Worm (Caenorhabditis elegans) whole organism, L4 larva: Measurements from ENCODE around the gene rgs-4.
A peak's percentile ranks its signal among the peaks of the same experiment; 100 is the strongest.

Source experiments
- F26F4.8 ChIP-seq: fragments of 200-800 bp; sonication (Bioruptor generic); conservative IDR thresholded peaks from 2 replicates; pipeline ENCODE4 v1.3.6; 2022; ENCODE audit warnings: missing genetic modification characterization, missing compliant biosample characterization
- F49E8.2 ChIP-seq: sonication (generic microtip); optimal IDR thresholded peaks from 2 replicates; lab custom pipeline; 2016; ENCODE audit warnings: missing compliant biosample characterization, mild to moderate bottlenecking, missing genetic modification characterization, borderline replicate concordance
- Y5F2A.4 ChIP-seq: fragments of 200-800 bp; sonication (Bioruptor generic); optimal IDR thresholded peaks from 2 replicates; lab custom pipeline; 2018; ENCODE audit warnings: mild to moderate bottlenecking, missing genetic modification characterization, missing compliant biosample characterization
- Y75B8A.6 ChIP-seq: fragments of 200-800 bp; sonication (Bioruptor generic); IDR thresholded peaks from 2 replicates; pipeline ENCODE4 v1.3.6; 2022; ENCODE audit warnings: missing genetic modification reagents, missing genetic modification characterization, missing compliant biosample characterization
- ZK337.2 ChIP-seq: fragments of 200-800 bp; sonication (Bioruptor generic); IDR thresholded peaks from 2 replicates; pipeline ENCODE4 v1.3.6; 2022; ENCODE audit warnings: missing genetic modification reagents, missing genetic modification characterization, missing compliant biosample characterization
- aha-1 ChIP-seq: fragments of 150-350 bp; peaks from one replicate; lab custom pipeline; 2014; ENCODE audit warnings: missing biosample characterization, missing genetic modification characterization
- attf-4 ChIP-seq: sonication (generic microtip); optimal IDR thresholded peaks from 3 replicates; lab custom pipeline; 2017; ENCODE audit warnings: missing biosample characterization, missing genetic modification characterization
- ceh-44 ChIP-seq: fragments of 200-800 bp; sonication (Bioruptor generic); IDR thresholded peaks from 2 replicates; pipeline ENCODE4 v1.3.6; 2022; ENCODE audit warnings: missing genetic modification reagents, missing genetic modification characterization, missing compliant biosample characterization
- ceh-82 ChIP-seq: sonication (generic microtip); optimal IDR thresholded peaks from 2 replicates; lab custom pipeline; 2017; ENCODE audit warnings: missing biosample characterization, missing genetic modification characterization
- dmd-6 ChIP-seq: fragments of 200-800 bp; sonication (Bioruptor generic); IDR thresholded peaks from 2 replicates; pipeline ENCODE4 v1.3.6; 2022; ENCODE audit warnings: missing genetic modification reagents, missing genetic modification characterization, missing compliant biosample characterization
- dmd-8 ChIP-seq: fragments of 200-800 bp; sonication (Bioruptor generic); IDR thresholded peaks from 2 replicates; pipeline ENCODE4 v1.3.6; 2022; ENCODE audit warnings: missing genetic modification characterization, missing compliant biosample characterization
- dpl-1 ChIP-seq: fragments of 150-350 bp; optimal IDR thresholded peaks from 2 replicates; lab custom pipeline; 2014; ENCODE audit warnings: missing biosample characterization, missing genetic modification reagents, missing genetic modification characterization
- egl-27 ChIP-seq: sonication (generic microtip); optimal IDR thresholded peaks from 3 replicates; lab custom pipeline; 2017; ENCODE audit warnings: missing biosample characterization, missing genetic modification reagents, missing genetic modification characterization
- fos-1 ChIP-seq: fragments of 150-350 bp; optimal IDR thresholded peaks from 2 replicates; lab custom pipeline; 2014; ENCODE audit warnings: missing biosample characterization, missing genetic modification characterization
- hif-1 ChIP-seq, 2 experiments: sonication (generic microtip); optimal IDR thresholded peaks; 2 replicates each; lab custom pipeline; 2016 to 2017; ENCODE audit warnings: missing compliant biosample characterization in 2 of 2, missing genetic modification characterization in 2 of 2, missing genetic modification reagents in 2 of 2, missing genotype in 2 of 2, mild to moderate bottlenecking in 1 of 2
- hlh-11 ChIP-seq: fragments of 200-800 bp; sonication (Bioruptor generic); optimal IDR thresholded peaks from 2 replicates; lab custom pipeline; 2018; ENCODE audit warnings: mild to moderate bottlenecking, missing genetic modification characterization, missing compliant biosample characterization
- hlh-30 ChIP-seq: sonication (generic microtip); optimal IDR thresholded peaks from 2 replicates; lab custom pipeline; 2017; ENCODE audit warnings: antibody characterized with exemption, mild to moderate bottlenecking, missing genetic modification characterization, missing compliant biosample characterization; ENCODE audit not compliant: insufficient read depth
- lin-13 ChIP-seq: fragments of 150-350 bp; optimal IDR thresholded peaks from 2 replicates; lab custom pipeline; 2014; ENCODE audit warnings: missing biosample characterization, missing genetic modification reagents, missing genetic modification characterization
- lin-15B ChIP-seq: fragments of 150-350 bp; sonication (generic microtip); optimal IDR thresholded peaks from 3 replicates; lab custom pipeline; 2014; ENCODE audit warnings: missing biosample characterization, missing genetic modification characterization
- lin-29 ChIP-seq: fragments of 200-800 bp; sonication (Bioruptor generic); IDR thresholded peaks from 2 replicates; pipeline ENCODE4 v1.3.6; 2022; ENCODE audit warnings: missing genetic modification reagents, missing genetic modification characterization, missing compliant biosample characterization
- mdl-1 ChIP-seq, 2 experiments: fragments of 150-350 bp in 1 of 2; sonication (generic microtip) in 1 of 2; optimal IDR thresholded peaks; 2 replicates each; lab custom pipeline; 2014 to 2017; ENCODE audit warnings: missing biosample characterization in 2 of 2, missing genetic modification characterization in 2 of 2
- mxl-3 ChIP-seq: fragments of 200-800 bp; sonication (Bioruptor generic); optimal IDR thresholded peaks from 2 replicates; lab custom pipeline; 2018; ENCODE audit warnings: mild to moderate bottlenecking, missing genetic modification characterization, missing compliant biosample characterization
- nhr-11 ChIP-seq: fragments of 150-350 bp; optimal IDR thresholded peaks from 2 replicates; lab custom pipeline; 2014; ENCODE audit warnings: missing biosample characterization, missing genetic modification characterization
- nhr-28 ChIP-seq: fragments of 150-350 bp; optimal IDR thresholded peaks from 2 replicates; lab custom pipeline; 2014; ENCODE audit warnings: missing biosample characterization, missing genetic modification characterization
- nhr-41 ChIP-seq: fragments of 200-800 bp; sonication (Bioruptor generic); IDR thresholded peaks from 2 replicates; pipeline ENCODE4 v1.3.6; 2022; ENCODE audit warnings: missing genetic modification reagents, missing genetic modification characterization, missing compliant biosample characterization
- nhr-48 ChIP-seq: sonication (generic microtip); optimal IDR thresholded peaks from 2 replicates; lab custom pipeline; 2016; ENCODE audit warnings: mild to moderate bottlenecking, missing genetic modification characterization, missing compliant biosample characterization
- nhr-6 ChIP-seq: fragments of 150-350 bp; optimal IDR thresholded peaks from 2 replicates; lab custom pipeline; 2014; ENCODE audit warnings: missing biosample characterization, missing genetic modification characterization
- nhr-76 ChIP-seq: fragments of 150-350 bp; optimal IDR thresholded peaks from 2 replicates; lab custom pipeline; 2014; ENCODE audit warnings: missing biosample characterization, missing genetic modification characterization
- pha-4 ChIP-seq, 2 experiments: fragments of 150-350 bp in 1 of 2; fragments of 200-800 bp in 1 of 2; sonication (Bioruptor generic) in 1 of 2; IDR thresholded peaks in 1 of 2; optimal IDR thresholded peaks in 1 of 2; 2 replicates each; pipeline versions ENCODE4 v1.3.6 to Lab custom; 2014 to 2022; ENCODE audit warnings: missing genetic modification characterization in 2 of 2, missing genetic modification reagents in 2 of 2, missing biosample characterization in 1 of 2, missing compliant biosample characterization in 1 of 2
- spr-3 ChIP-seq: fragments of 200-800 bp; sonication (Bioruptor generic); optimal IDR thresholded peaks from 2 replicates; lab custom pipeline; 2018; ENCODE audit warnings: mild to moderate bottlenecking, missing genetic modification characterization, missing compliant biosample characterization
- tra-1 ChIP-seq: fragments of 200-800 bp; sonication (Bioruptor generic); IDR thresholded peaks from 2 replicates; pipeline ENCODE4 v1.3.6; 2022; ENCODE audit warnings: missing genetic modification reagents, missing genetic modification characterization, missing compliant biosample characterization
- unc-130 ChIP-seq: sonication (generic microtip); optimal IDR thresholded peaks from 2 replicates; lab custom pipeline; 2016; ENCODE audit warnings: missing genetic modification reagents, missing genetic modification characterization, missing compliant biosample characterization
- unc-62 ChIP-seq, 3 experiments: fragments of 150-350 bp in 1 of 3; sonication (generic microtip); optimal IDR thresholded peaks in 2 of 3; peaks in 1 of 3; 1 replicate in 1 of 3; 2 replicates in 2 of 3; lab custom pipeline; 2014 to 2017; ENCODE audit warnings: missing biosample characterization in 3 of 3, missing genetic modification characterization in 3 of 3, missing genetic modification reagents in 3 of 3, missing genotype in 1 of 3
- zfp-2 ChIP-seq: sonication (generic microtip); optimal IDR thresholded peaks from 2 replicates; lab custom pipeline; 2016; ENCODE audit warnings: mild to moderate bottlenecking, missing genetic modification characterization, missing compliant biosample characterization
- zip-11 ChIP-seq: fragments of 200-800 bp; sonication (Bioruptor generic); IDR thresholded peaks from 2 replicates; pipeline ENCODE4 v1.3.6; 2022; ENCODE audit warnings: missing genetic modification characterization, missing compliant biosample characterization
- zip-2 ChIP-seq: fragments of 150-350 bp; optimal IDR thresholded peaks from 2 replicates; lab custom pipeline; 2014; ENCODE audit warnings: missing biosample characterization, missing genetic modification characterization
- ztf-7 ChIP-seq: fragments of 150-350 bp; optimal IDR thresholded peaks from 2 replicates; lab custom pipeline; 2014; ENCODE audit warnings: missing biosample characterization, missing genetic modification characterization

rgs-4 gene

DNA sequence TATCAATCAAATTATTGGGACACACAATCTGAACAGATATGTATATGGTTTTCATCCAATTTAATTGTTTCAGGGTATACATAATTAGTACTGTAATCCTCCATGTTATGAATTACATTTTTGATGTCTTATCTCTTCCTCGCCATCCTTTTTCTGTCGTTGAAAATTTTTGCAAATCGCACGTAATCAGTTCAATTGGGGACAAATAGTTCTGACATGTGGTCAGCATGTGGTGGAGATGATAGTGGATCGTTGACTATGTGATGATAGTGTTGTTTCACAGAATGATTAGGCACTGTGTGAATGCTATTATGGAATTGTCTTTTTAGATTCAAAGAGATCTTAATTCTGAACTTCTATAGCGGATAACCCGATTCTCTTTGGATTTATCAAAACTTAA lies 39.1 kb upstream of the rgs-4 start:
- peak; percentile 28 for TF ChIP-seq hlh-30 (tag; lab: Kevin White, UChicago)
- peak; percentile 99 for TF ChIP-seq aha-1 (tag; lab: Kevin White, UChicago)
- peak; percentile 60 for TF ChIP-seq nhr-28 (tag; lab: Kevin White, UChicago)
- no peak for TF ChIP-seq dpl-1 (GFP tag; lab: Kevin White, UChicago)
- TF ChIP-seq egl-27 (tag; lab: Kevin White, UChicago) = no peak
- TF ChIP-seq nhr-11 (tag; lab: Kevin White, UChicago) = no peak
- no peak for TF ChIP-seq ZK337.2
- TF ChIP-seq ceh-82 (tag; lab: Kevin White, UChicago) = no peak
- no peak for TF ChIP-seq lin-29 (GFP tag; lab: Robert Waterston, UW)
- no peak for TF ChIP-seq F49E8.2 (tag; lab: Kevin White, UChicago)
- TF ChIP-seq fos-1 (tag; lab: Kevin White, UChicago) = no peak
- no peak for TF ChIP-seq unc-130 (GFP tag; lab: Kevin White, UChicago)
- TF ChIP-seq dmd-8 (GFP tag; lab: Robert Waterston, UW) = no peak
- no peak for TF ChIP-seq tra-1
- peak; percentile 85 for TF ChIP-seq mxl-3
- no peak for TF ChIP-seq Y5F2A.4 (GFP tag; lab: Kevin White, UChicago)
- TF ChIP-seq mdl-1 (tag; optimal IDR thresholded peaks at IDR 0.05; lab: Kevin White, UChicago) = peak in 1 of 2 experiments; percentile 5
- TF ChIP-seq zfp-2 (tag; lab: Kevin White, UChicago) = no peak
- no peak for TF ChIP-seq nhr-41 (GFP tag; lab: Robert Waterston, UW)
- peak; percentile 97 for TF ChIP-seq nhr-48 (tag; lab: Kevin White, UChicago)
- TF ChIP-seq zip-2 = no peak
- peak; percentile 16 for TF ChIP-seq hlh-11 (tag; lab: Kevin White, UChicago)
- TF ChIP-seq pha-4 (GFP tag; IDR thresholded peaks at IDR 0.05; lab: Robert Waterston, UW) = no peak
- no peak for TF ChIP-seq pha-4 (tag; optimal IDR thresholded peaks at IDR 0.05; lab: Kevin White, UChicago)
- no peak for TF ChIP-seq nhr-6 (tag; lab: Kevin White, UChicago)
- TF ChIP-seq lin-13 (GFP tag; lab: Kevin White, UChicago) = no peak
- no peak for TF ChIP-seq nhr-76 (tag; lab: Kevin White, UChicago)
- no peak for TF ChIP-seq Y75B8A.6 (GFP tag; lab: Robert Waterston, UW)
- no peak for TF ChIP-seq lin-15B (tag; lab: Kevin White, UChicago)
- TF ChIP-seq hif-1 (tag; optimal IDR thresholded peaks at IDR 0.05; lab: Kevin White, UChicago) = peak; percentile 93 to 96
- no peak for TF ChIP-seq ceh-44 (GFP tag; lab: Robert Waterston, UW)
- TF ChIP-seq dmd-6 (GFP tag; lab: Robert Waterston, UW) = peak; percentile 93
- no peak for TF ChIP-seq spr-3 (GFP tag; lab: Kevin White, UChicago)
- TF ChIP-seq unc-62 (GFP tag; optimal IDR thresholded peaks at IDR 0.05 in 1 of 2; lab: Kevin White, UChicago) = peak in 1 of 2 experiments; percentile 93
- TF ChIP-seq unc-62 (tag; optimal IDR thresholded peaks at IDR 0.05; lab: Kevin White, UChicago) = no peak

DNA sequence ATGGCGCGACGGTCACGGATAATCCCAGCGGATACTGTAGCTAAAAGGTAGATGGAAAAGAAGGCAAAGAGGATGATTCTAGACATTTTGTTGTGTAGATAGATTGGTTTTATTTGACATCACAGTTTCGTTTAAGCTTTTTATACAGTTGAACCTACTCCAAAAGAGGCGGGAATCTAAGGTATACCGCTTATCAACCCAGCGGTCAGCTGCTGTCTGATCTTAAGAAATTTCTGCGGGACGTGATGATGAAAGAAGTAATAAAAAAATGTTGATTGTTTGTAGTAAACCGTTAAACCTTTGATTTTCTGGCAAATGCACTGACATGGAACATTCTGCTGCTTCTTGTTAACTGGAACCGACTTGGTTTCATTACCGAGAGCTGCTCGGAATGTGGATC lies 38.5 kb upstream of the rgs-4 start, which contains the start of gene nspe-6:
TSS of gene nspe-6 (minus strand) at position 101 of the 400 bp plus-strand sequence.
- TF ChIP-seq zip-11 (GFP tag; lab: Robert Waterston, UW) (no peak), ztf-7 (tag; lab: Kevin White, UChicago) (no peak), attf-4 (no peak), aha-1 (tag; lab: Kevin White, UChicago) (peak; percentile 10)

DNA sequence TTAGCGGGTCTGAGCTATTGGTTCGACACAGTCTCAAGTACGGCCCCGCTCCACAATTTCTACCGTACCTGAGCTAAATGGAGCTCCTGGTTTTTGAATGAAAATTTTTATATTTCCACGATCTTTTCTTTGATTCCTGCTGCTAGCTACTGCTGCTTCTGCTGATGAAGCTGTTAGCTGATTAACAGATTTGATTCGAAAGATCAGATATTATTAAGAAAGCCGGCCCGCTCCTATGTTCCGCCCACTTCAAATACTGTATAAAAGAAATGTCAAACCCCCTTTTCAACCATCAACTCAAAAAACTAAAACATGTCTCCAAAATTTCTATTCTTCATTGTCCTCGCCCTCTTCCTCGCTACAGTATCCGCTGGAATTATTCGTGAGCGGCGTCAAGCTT lies 37.0 kb upstream of the rgs-4 start, which contains the start of gene nspe-3:
TSS of gene nspe-3 (plus strand) at position 301 of the 400 bp plus-strand sequence.
- TF ChIP-seq F26F4.8 (GFP tag; lab: Robert Waterston, UW) (no peak), pha-4 (GFP tag; IDR thresholded peaks at IDR 0.05; lab: Robert Waterston, UW) (no peak), pha-4 (tag; optimal IDR thresholded peaks at IDR 0.05; lab: Kevin White, UChicago) (no peak)
